Worm (Caenorhabditis elegans): ENCODE measurements around the gene F26A10.2.

- TF ChIP-seq T23F11.4 (GFP tag; optimal IDR thresholded peaks at IDR 0.05) (no peak), K02D7.2 (tag; optimal IDR thresholded peaks at IDR 0.05) (no peak), pat-9 (tag; optimal IDR thresholded peaks at IDR 0.05) (no peak), sdc-2 (tag; optimal IDR thresholded peaks at IDR 0.05) (no peak), mec-3 (tag; optimal IDR thresholded peaks at IDR 0.05; ENCODE audit: borderline replicate concordance) (no peak), F13H6.1 (tag; optimal IDR thresholded peaks at IDR 0.05) (no peak), ttx-3 (tag; optimal IDR thresholded peaks at IDR 0.05) (no peak), unc-55 (GFP tag; optimal IDR thresholded peaks at IDR 0.05) (no peak), pha-4 (tag; optimal IDR thresholded peaks at IDR 0.05) (no peak), fkh-10 (GFP tag; optimal IDR thresholded peaks at IDR 0.05) (no peak), unc-86 (tag; optimal IDR thresholded peaks at IDR 0.05) (no peak), elt-2 (tag; optimal IDR thresholded peaks at IDR 0.05) (no peak), ceh-31 (tag; optimal IDR thresholded peaks at IDR 0.05) (no peak)
Observed at ce11 chrX:7638790-7639189, 6.4 kb downstream of the F26A10.2 start.

All from whole organism, late embryonic.